Worm (Caenorhabditis elegans) whole organism, mixed stage, embryonic: ENCODE measurements around the gene btb-20.
A peak's percentile ranks its signal among the peaks of the same experiment; 100 is the strongest.

Experiments used
- M03D4.4 ChIP-seq: sonication (generic microtip); optimal IDR thresholded peaks from 2 replicates; lab custom pipeline; 2017; ENCODE audit warnings: mild to moderate bottlenecking, missing genetic modification characterization, missing compliant biosample characterization
- bed-3 ChIP-seq: fragments of 200-800 bp; sonication (Bioruptor generic); optimal IDR thresholded peaks from 3 replicates; lab custom pipeline; 2018; ENCODE audit warnings: mild to moderate bottlenecking, missing genetic modification characterization, moderate library complexity, missing compliant biosample characterization
- blmp-1 ChIP-seq: fragments of 150-350 bp; optimal IDR thresholded peaks from 2 replicates; lab custom pipeline; 2014; ENCODE audit warnings: missing biosample characterization, missing genetic modification characterization
- ceh-39 ChIP-seq: fragments of 150-350 bp; optimal IDR thresholded peaks from 2 replicates; lab custom pipeline; 2014; ENCODE audit warnings: missing biosample characterization, missing genetic modification characterization
- ceh-43 ChIP-seq: fragments of 200-800 bp; sonication (Bioruptor generic); optimal IDR thresholded peaks from 2 replicates; lab custom pipeline; 2018; ENCODE audit warnings: mild to moderate bottlenecking, missing genetic modification characterization, moderate library complexity, missing compliant biosample characterization
- ceh-83 ChIP-seq: fragments of 200-800 bp; sonication (Bioruptor generic); optimal IDR thresholded peaks from 2 replicates; lab custom pipeline; 2018; ENCODE audit warnings: mild to moderate bottlenecking, missing genetic modification characterization, missing compliant biosample characterization
- ces-1 ChIP-seq: fragments of 150-350 bp; optimal IDR thresholded peaks from 2 replicates; lab custom pipeline; 2014; ENCODE audit warnings: missing biosample characterization, missing genetic modification reagents, missing genetic modification characterization
- cnd-1 ChIP-seq: fragments of 200-800 bp; sonication (Bioruptor generic); optimal IDR thresholded peaks from 2 replicates; lab custom pipeline; 2018; ENCODE audit warnings: mild to moderate bottlenecking, missing genetic modification characterization, missing compliant biosample characterization
- drap-1 ChIP-seq: fragments of 200-800 bp; sonication (Bioruptor generic); optimal IDR thresholded peaks from 3 replicates; lab custom pipeline; 2018; ENCODE audit warnings: mild to moderate bottlenecking, missing genetic modification characterization, missing compliant biosample characterization
- elt-1 ChIP-seq: sonication (generic microtip); optimal IDR thresholded peaks from 2 replicates; lab custom pipeline; 2017; ENCODE audit warnings: missing genetic modification characterization, mild to moderate bottlenecking, missing compliant biosample characterization, antibody characterized with exemption, moderate library complexity, borderline replicate concordance; ENCODE audit not compliant: insufficient read depth
- elt-3 ChIP-seq: fragments of 150-350 bp; optimal IDR thresholded peaks from 2 replicates; lab custom pipeline; 2014; ENCODE audit warnings: missing biosample characterization, missing genetic modification characterization
- flh-1 ChIP-seq: fragments of 200-800 bp; sonication (Bioruptor generic); optimal IDR thresholded peaks from 2 replicates; lab custom pipeline; 2018; ENCODE audit warnings: mild to moderate bottlenecking, missing genetic modification characterization, moderate library complexity, missing compliant biosample characterization
- ham-2 ChIP-seq: fragments of 200-800 bp; sonication (Bioruptor generic); optimal IDR thresholded peaks from 2 replicates; lab custom pipeline; 2018; ENCODE audit warnings: mild to moderate bottlenecking, missing genetic modification characterization, missing compliant biosample characterization
- hlh-1 ChIP-seq: fragments of 150-350 bp; optimal IDR thresholded peaks from 2 replicates; lab custom pipeline; 2014; ENCODE audit warnings: missing biosample characterization, missing genetic modification reagents, missing genetic modification characterization
- lin-13 ChIP-seq: fragments of 150-350 bp; optimal IDR thresholded peaks from 2 replicates; lab custom pipeline; 2014; ENCODE audit warnings: missing biosample characterization, missing genetic modification characterization
- lin-32 ChIP-seq: fragments of 200-800 bp; sonication (Bioruptor generic); optimal IDR thresholded peaks from 2 replicates; lab custom pipeline; 2018; ENCODE audit warnings: mild to moderate bottlenecking, missing genetic modification characterization, missing compliant biosample characterization
- lsy-2 ChIP-seq: fragments of 150-350 bp; optimal IDR thresholded peaks from 2 replicates; lab custom pipeline; 2014; ENCODE audit warnings: missing biosample characterization, missing genetic modification characterization
- mab-5 ChIP-seq: fragments of 150-350 bp; optimal IDR thresholded peaks from 2 replicates; lab custom pipeline; 2014; ENCODE audit warnings: missing biosample characterization, missing genetic modification characterization
- mep-1 ChIP-seq: fragments of 150-350 bp; optimal IDR thresholded peaks from 2 replicates; lab custom pipeline; 2017; ENCODE audit warnings: missing biosample characterization, missing genetic modification reagents, missing genetic modification characterization, inconsistent platforms
- mls-2 ChIP-seq: sonication (generic microtip); optimal IDR thresholded peaks from 2 replicates; lab custom pipeline; 2016; ENCODE audit warnings: mild to moderate bottlenecking, missing genetic modification characterization, moderate library complexity, missing compliant biosample characterization
- nhr-12 ChIP-seq: fragments of 150-350 bp; optimal IDR thresholded peaks from 2 replicates; lab custom pipeline; 2014; ENCODE audit warnings: missing biosample characterization, missing genetic modification characterization
- nhr-2 ChIP-seq: fragments of 150-350 bp; optimal IDR thresholded peaks from 2 replicates; lab custom pipeline; 2014; ENCODE audit warnings: missing biosample characterization, missing genetic modification characterization
- nhr-237 ChIP-seq: fragments of 150-350 bp; optimal IDR thresholded peaks from 2 replicates; lab custom pipeline; 2014; ENCODE audit warnings: missing biosample characterization, missing genetic modification characterization
- nhr-28 ChIP-seq: fragments of 150-350 bp; optimal IDR thresholded peaks from 2 replicates; lab custom pipeline; 2014; ENCODE audit warnings: missing biosample characterization, missing genetic modification characterization
- nhr-76 ChIP-seq: sonication (generic microtip); optimal IDR thresholded peaks from 2 replicates; lab custom pipeline; 2017; ENCODE audit warnings: missing biosample characterization, missing genetic modification characterization
- pha-4 ChIP-seq: fragments of 150-350 bp; optimal IDR thresholded peaks from 2 replicates; lab custom pipeline; 2018; ENCODE audit warnings: missing biosample characterization, missing genetic modification reagents, missing genetic modification characterization
- sem-2 ChIP-seq: fragments of 200-800 bp; sonication (Bioruptor generic); optimal IDR thresholded peaks from 2 replicates; lab custom pipeline; 2018; ENCODE audit warnings: mild to moderate bottlenecking, missing genetic modification characterization, missing compliant biosample characterization
- snpc-4 ChIP-seq: fragments of 150-350 bp; optimal IDR thresholded peaks from 2 replicates; lab custom pipeline; 2014; ENCODE audit warnings: missing biosample characterization, missing genetic modification characterization
- sptf-1 ChIP-seq: sonication (generic microtip); optimal IDR thresholded peaks from 2 replicates; lab custom pipeline; 2017; ENCODE audit warnings: mild to moderate bottlenecking, missing genetic modification characterization, moderate library complexity, missing compliant biosample characterization
- tbx-8 ChIP-seq: fragments of 200-800 bp; sonication (Bioruptor generic); optimal IDR thresholded peaks from 2 replicates; lab custom pipeline; 2018; ENCODE audit warnings: mild to moderate bottlenecking, missing genetic modification characterization, moderate library complexity, missing compliant biosample characterization
- unc-120 ChIP-seq: sonication (generic microtip); optimal IDR thresholded peaks from 2 replicates; lab custom pipeline; 2017; ENCODE audit warnings: missing genetic modification characterization, missing compliant biosample characterization; ENCODE audit not compliant: poor library complexity, severe bottlenecking
- unc-39 ChIP-seq: fragments of 150-350 bp; optimal IDR thresholded peaks from 2 replicates; lab custom pipeline; 2014; ENCODE audit warnings: missing biosample characterization, missing genetic modification characterization
- unc-62 ChIP-seq: fragments of 150-350 bp; optimal IDR thresholded peaks from 2 replicates; lab custom pipeline; 2014; ENCODE audit warnings: missing biosample characterization, missing genetic modification reagents, missing genetic modification characterization
- zip-8 ChIP-seq: fragments of 150-350 bp; optimal IDR thresholded peaks from 2 replicates; lab custom pipeline; 2014; ENCODE audit warnings: missing biosample characterization, missing genetic modification characterization
- ztf-11 ChIP-seq: fragments of 150-350 bp; optimal IDR thresholded peaks from 2 replicates; lab custom pipeline; 2014; ENCODE audit warnings: missing biosample characterization, missing genetic modification characterization

The btb-20 gene

DNA sequence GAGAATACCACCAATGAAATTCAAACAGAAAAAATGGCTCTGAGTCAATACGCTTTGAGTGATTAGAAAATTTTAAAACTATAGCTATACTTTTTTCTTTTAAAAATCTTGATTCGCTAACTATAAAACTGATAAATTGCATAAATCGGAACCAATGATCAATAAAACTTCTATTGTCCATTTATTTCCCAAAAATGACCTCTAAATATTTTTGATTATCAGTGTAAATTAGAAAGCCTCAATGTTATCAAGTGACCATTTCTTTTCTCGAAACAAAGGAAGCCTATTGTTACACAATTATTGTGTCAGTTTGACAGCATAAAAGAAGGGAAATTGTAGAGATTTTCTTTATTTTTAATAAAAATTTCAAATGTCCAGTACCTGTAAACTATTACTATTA is 23.2 kb downstream of the btb-20 start, which contains the start of gene K10H10.4:
TSS of gene K10H10.4 (plus strand) at position 301 of the 400 bp plus-strand sequence.
- TF ChIP-seq unc-120 (tag; lab: Kevin White, UChicago) (no peak), nhr-237 (tag; lab: Kevin White, UChicago) (no peak), ceh-39 (tag; lab: Kevin White, UChicago) (no peak), unc-39 (tag; lab: Kevin White, UChicago) (no peak)

DNA sequence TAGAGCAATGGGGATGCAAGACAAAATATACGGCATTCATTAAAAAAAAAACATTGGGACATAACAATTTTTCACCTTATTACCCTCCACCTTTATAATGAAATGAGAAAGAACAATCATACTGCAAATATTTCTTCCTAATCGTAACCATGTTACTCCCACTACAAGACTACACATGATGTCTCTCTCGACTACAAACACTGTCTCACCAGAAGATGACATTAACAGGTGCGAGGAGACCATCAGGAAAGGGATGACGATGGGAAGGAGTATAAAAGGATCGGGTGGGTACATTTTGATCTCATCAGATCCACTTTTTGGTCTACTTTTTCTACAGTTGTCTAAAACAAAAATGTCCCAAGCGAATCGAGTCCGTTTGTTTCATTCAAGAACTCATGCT is 25.5 kb downstream of the btb-20 start, which contains the start of gene dhs-8:
TSS of gene dhs-8 (plus strand) at position 179 of the 400 bp plus-strand sequence.
- peak; percentile 25 for TF ChIP-seq nhr-12 (tag; lab: Kevin White, UChicago)
- TF ChIP-seq nhr-28 (tag; lab: Kevin White, UChicago) = peak; percentile 12
- no peak for TF ChIP-seq nhr-76 (tag; lab: Kevin White, UChicago)

- peak; percentile 72 for TF ChIP-seq lin-13 (tag; lab: Kevin White, UChicago)
- TF ChIP-seq unc-120 (tag; lab: Kevin White, UChicago) = peak; percentile 90
- TF ChIP-seq hlh-1 (tag; lab: Kevin White, UChicago) = peak; percentile 87
- no peak for TF ChIP-seq mab-5 (tag; lab: Kevin White, UChicago)
- TF ChIP-seq lsy-2 (tag; lab: Kevin White, UChicago) = peak; percentile 49
- peak; percentile 70 for TF ChIP-seq nhr-237 (tag; lab: Kevin White, UChicago)
- no peak for TF ChIP-seq elt-1 (tag; lab: Kevin White, UChicago)
- peak; percentile 82 for TF ChIP-seq tbx-8
- peak; percentile 63 for TF ChIP-seq nhr-28 (tag; lab: Kevin White, UChicago)
- no peak for TF ChIP-seq blmp-1 (tag; lab: Kevin White, UChicago)
- peak; percentile 89 for TF ChIP-seq ham-2
- TF ChIP-seq sptf-1 (tag; lab: Kevin White, UChicago) = peak; percentile 94
- peak; percentile 87 for TF ChIP-seq sem-2 (GFP tag; lab: Kevin White, UChicago)
- no peak for TF ChIP-seq ces-1 (GFP tag; lab: Kevin White, UChicago)
- TF ChIP-seq M03D4.4 (tag; lab: Kevin White, UChicago) = peak; percentile 93
- no peak for TF ChIP-seq ztf-11 (tag; lab: Kevin White, UChicago)
- no peak for TF ChIP-seq snpc-4
- TF ChIP-seq ceh-39 (tag; lab: Kevin White, UChicago) = peak; percentile 39
- TF ChIP-seq zip-8 (tag; lab: Kevin White, UChicago) = no peak
- peak; percentile 94 for TF ChIP-seq lin-32 (GFP tag; lab: Kevin White, UChicago)
- peak; percentile 94 for TF ChIP-seq mls-2 (tag; lab: Kevin White, UChicago)
- peak; percentile 88 for TF ChIP-seq ceh-43
- peak; percentile 80 for TF ChIP-seq pha-4 (tag; lab: Kevin White, UChicago)
- TF ChIP-seq mep-1 (tag; lab: Kevin White, UChicago) = peak; percentile 54
- TF ChIP-seq nhr-2 = no peak
- peak; percentile 52 for TF ChIP-seq unc-62 (GFP tag; lab: Kevin White, UChicago)
- TF ChIP-seq nhr-12 (tag; lab: Kevin White, UChicago) = peak; percentile 88
- TF ChIP-seq nhr-76 (tag; lab: Kevin White, UChicago) = no peak
- TF ChIP-seq bed-3 (GFP tag; lab: Kevin White, UChicago) = peak; percentile 82
- TF ChIP-seq unc-39 (tag; lab: Kevin White, UChicago) = no peak
- TF ChIP-seq flh-1 = peak; percentile 71
- peak; percentile 96 for TF ChIP-seq ceh-83 (GFP tag; lab: Kevin White, UChicago)
- TF ChIP-seq drap-1 (GFP tag; lab: Kevin White, UChicago) = peak; percentile 88
- peak; percentile 80 for TF ChIP-seq elt-3 (tag; lab: Kevin White, UChicago)
- TF ChIP-seq cnd-1 (tag; lab: Kevin White, UChicago) = peak; percentile 94
Observed at ce11 chrII:14496809-14497208, 26.5 kb downstream of the btb-20 start.

ce11 chrII:14495341-14495740 is 28.0 kb downstream of the btb-20 start:
- no peak for TF ChIP-seq M03D4.4 (tag; lab: Kevin White, UChicago)
- no peak for TF ChIP-seq sem-2 (GFP tag; lab: Kevin White, UChicago)
- TF ChIP-seq nhr-237 (tag; lab: Kevin White, UChicago) = no peak
- no peak for TF ChIP-seq elt-3 (tag; lab: Kevin White, UChicago)
- no peak for TF ChIP-seq ceh-43
- TF ChIP-seq lin-13 (tag; lab: Kevin White, UChicago) = no peak
- no peak for TF ChIP-seq hlh-1 (tag; lab: Kevin White, UChicago)
- TF ChIP-seq nhr-76 (tag; lab: Kevin White, UChicago) = no peak
- TF ChIP-seq cnd-1 (tag; lab: Kevin White, UChicago) = no peak
- no peak for TF ChIP-seq ceh-39 (tag; lab: Kevin White, UChicago)
